Worm (Caenorhabditis elegans) whole organism, L4 larva: ENCODE data around the gene F01F1.11.

Experiments used
- F26F4.8 ChIP-seq: fragments of 200-800 bp; sonication (Bioruptor generic); conservative IDR thresholded peaks from 2 replicates; pipeline ENCODE4 v1.3.6; 2022; ENCODE audit warnings: missing genetic modification characterization, missing compliant biosample characterization
- F44E2.7 ChIP-seq: fragments of 200-800 bp; sonication (Bioruptor generic); IDR thresholded peaks from 2 replicates; pipeline ENCODE4 v2.1.2; 2022; ENCODE audit warnings: missing genetic modification characterization, missing compliant biosample characterization
- Y5F2A.4 ChIP-seq: fragments of 200-800 bp; sonication (Bioruptor generic); optimal IDR thresholded peaks from 2 replicates; lab custom pipeline; 2018; ENCODE audit warnings: mild to moderate bottlenecking, missing genetic modification characterization, missing compliant biosample characterization
- ZK337.2 ChIP-seq: fragments of 200-800 bp; sonication (Bioruptor generic); IDR thresholded peaks from 2 replicates; pipeline ENCODE4 v1.3.6; 2022; ENCODE audit warnings: missing genetic modification reagents, missing genetic modification characterization, missing compliant biosample characterization
- aha-1 ChIP-seq: fragments of 150-350 bp; peaks from one replicate; lab custom pipeline; 2014; ENCODE audit warnings: missing biosample characterization, missing genetic modification characterization
- ctbp-1 ChIP-seq: fragments of 200-800 bp; sonication (Bioruptor generic); IDR thresholded peaks from 2 replicates; pipeline ENCODE4 v1.3.6; 2022; ENCODE audit warnings: missing genetic modification reagents, missing genetic modification characterization, missing compliant biosample characterization
- daf-12 ChIP-seq: fragments of 150-350 bp; optimal IDR thresholded peaks from 2 replicates; lab custom pipeline; 2014; ENCODE audit warnings: missing biosample characterization, missing genetic modification reagents, missing genetic modification characterization
- daf-16 ChIP-seq, 3 experiments: sonication (generic microtip); optimal IDR thresholded peaks; 2 replicates each; lab custom pipeline; 2016 to 2017; ENCODE audit warnings: missing genetic modification characterization in 3 of 3, missing genetic modification reagents in 3 of 3, mild to moderate bottlenecking in 2 of 3, missing compliant biosample characterization in 2 of 3, missing biosample characterization in 1 of 3, moderate library complexity in 1 of 3
- dmd-6 ChIP-seq: fragments of 200-800 bp; sonication (Bioruptor generic); IDR thresholded peaks from 2 replicates; pipeline ENCODE4 v1.3.6; 2022; ENCODE audit warnings: missing genetic modification reagents, missing genetic modification characterization, missing compliant biosample characterization
- dmd-9 ChIP-seq: fragments of 200-800 bp; sonication (Bioruptor generic); IDR thresholded peaks from 2 replicates; pipeline ENCODE4 v1.3.6; 2022; ENCODE audit warnings: missing genetic modification reagents, missing genetic modification characterization, missing compliant biosample characterization
- dve-1 ChIP-seq: sonication (generic microtip); optimal IDR thresholded peaks from 2 replicates; lab custom pipeline; 2017; ENCODE audit warnings: antibody characterized with exemption, mild to moderate bottlenecking, missing genetic modification characterization, missing compliant biosample characterization; ENCODE audit not compliant: insufficient read depth
- fkh-10 ChIP-seq: fragments of 150-350 bp; optimal IDR thresholded peaks from 2 replicates; lab custom pipeline; 2014; ENCODE audit warnings: missing biosample characterization, missing genetic modification reagents, missing genetic modification characterization
- hif-1 ChIP-seq, 2 experiments: sonication (generic microtip); optimal IDR thresholded peaks; 2 replicates each; lab custom pipeline; 2016 to 2017; ENCODE audit warnings: missing compliant biosample characterization in 2 of 2, missing genetic modification characterization in 2 of 2, missing genetic modification reagents in 2 of 2, missing genotype in 2 of 2, mild to moderate bottlenecking in 1 of 2
- hlh-11 ChIP-seq: fragments of 200-800 bp; sonication (Bioruptor generic); optimal IDR thresholded peaks from 2 replicates; lab custom pipeline; 2018; ENCODE audit warnings: mild to moderate bottlenecking, missing genetic modification characterization, missing compliant biosample characterization
- hlh-30 ChIP-seq: sonication (generic microtip); optimal IDR thresholded peaks from 2 replicates; lab custom pipeline; 2017; ENCODE audit warnings: antibody characterized with exemption, mild to moderate bottlenecking, missing genetic modification characterization, missing compliant biosample characterization; ENCODE audit not compliant: insufficient read depth
- hmg-1.1 ChIP-seq: fragments of 200-800 bp; sonication (Bioruptor generic); IDR thresholded peaks from 2 replicates; pipeline ENCODE4 v1.3.6; 2022; ENCODE audit warnings: missing genetic modification reagents, missing genetic modification characterization, missing compliant biosample characterization
- lin-38 ChIP-seq: fragments of 200-800 bp; sonication (Bioruptor generic); IDR thresholded peaks from 2 replicates; pipeline ENCODE4 v1.3.6; 2022; ENCODE audit warnings: missing genetic modification reagents, missing genetic modification characterization, missing compliant biosample characterization
- lin-39 ChIP-seq: fragments of 150-350 bp; optimal IDR thresholded peaks from 2 replicates; lab custom pipeline; 2014; ENCODE audit warnings: missing biosample characterization, missing genetic modification reagents, missing genetic modification characterization
- lsy-2 ChIP-seq, 2 experiments: fragments of 150-350 bp in 1 of 2; sonication (generic microtip) in 1 of 2; optimal IDR thresholded peaks; 2 replicates each; lab custom pipeline; 2014 to 2017; ENCODE audit warnings: missing biosample characterization in 2 of 2, missing genetic modification characterization in 2 of 2
- mdt-29 ChIP-seq: fragments of 200-800 bp; sonication (Bioruptor generic); IDR thresholded peaks from 2 replicates; pipeline ENCODE4 v1.3.6; 2022; ENCODE audit warnings: missing genetic modification reagents, missing genetic modification characterization, missing compliant biosample characterization
- mep-1 ChIP-seq: fragments of 150-350 bp; sonication (generic microtip); optimal IDR thresholded peaks from 3 replicates; lab custom pipeline; 2014; ENCODE audit warnings: missing biosample characterization, missing genetic modification characterization
- mes-2 ChIP-seq: sonication (generic microtip); optimal IDR thresholded peaks from 2 replicates; lab custom pipeline; 2016; ENCODE audit warnings: missing genotype, mild to moderate bottlenecking, missing genetic modification characterization, missing compliant biosample characterization; ENCODE audit not compliant: poor library complexity, severe bottlenecking
- nhr-111 ChIP-seq: fragments of 200-800 bp; sonication (Bioruptor generic); optimal IDR thresholded peaks from 2 replicates; lab custom pipeline; 2018; ENCODE audit warnings: mild to moderate bottlenecking, missing genetic modification characterization, missing compliant biosample characterization
- nhr-28 ChIP-seq: fragments of 150-350 bp; optimal IDR thresholded peaks from 2 replicates; lab custom pipeline; 2014; ENCODE audit warnings: missing biosample characterization, missing genetic modification characterization
- nhr-48 ChIP-seq: sonication (generic microtip); optimal IDR thresholded peaks from 2 replicates; lab custom pipeline; 2016; ENCODE audit warnings: mild to moderate bottlenecking, missing genetic modification characterization, missing compliant biosample characterization
- nhr-6 ChIP-seq: fragments of 150-350 bp; optimal IDR thresholded peaks from 2 replicates; lab custom pipeline; 2014; ENCODE audit warnings: missing biosample characterization, missing genetic modification characterization
- nhr-77 ChIP-seq: fragments of 150-350 bp; optimal IDR thresholded peaks from 2 replicates; lab custom pipeline; 2014; ENCODE audit warnings: missing biosample characterization, missing genetic modification characterization
- php-3 ChIP-seq: fragments of 200-800 bp; sonication (Bioruptor generic); IDR thresholded peaks from 2 replicates; pipeline ENCODE4 v1.3.6; 2022; ENCODE audit warnings: missing genetic modification reagents, missing genetic modification characterization, missing compliant biosample characterization
- pqm-1 ChIP-seq: sonication (generic microtip); optimal IDR thresholded peaks from 2 replicates; lab custom pipeline; 2017; ENCODE audit warnings: missing biosample characterization, missing genetic modification characterization
- saeg-2 ChIP-seq: fragments of 200-800 bp; sonication (Bioruptor generic); IDR thresholded peaks from 2 replicates; pipeline ENCODE4 v1.3.6; 2022; ENCODE audit warnings: missing genetic modification reagents, missing genetic modification characterization, missing compliant biosample characterization
- set-16 ChIP-seq: fragments of 200-800 bp; sonication (Bioruptor generic); IDR thresholded peaks from 2 replicates; pipeline ENCODE4 v1.3.6; 2022; ENCODE audit warnings: missing genetic modification reagents, missing genetic modification characterization, missing compliant biosample characterization
- skn-1 ChIP-seq: fragments of 150-350 bp; optimal IDR thresholded peaks from 2 replicates; lab custom pipeline; 2014; ENCODE audit warnings: missing biosample characterization, missing genetic modification characterization
- snpc-4 ChIP-seq: fragments of 150-350 bp; optimal IDR thresholded peaks from 2 replicates; lab custom pipeline; 2014; ENCODE audit warnings: missing biosample characterization, missing genetic modification characterization
- unc-39 ChIP-seq: sonication (generic microtip); optimal IDR thresholded peaks from 2 replicates; lab custom pipeline; 2017; ENCODE audit warnings: missing biosample characterization, missing genetic modification characterization
- unc-62 ChIP-seq, 3 experiments: fragments of 150-350 bp in 1 of 3; sonication (generic microtip); optimal IDR thresholded peaks in 2 of 3; peaks in 1 of 3; 1 replicate in 1 of 3; 2 replicates in 2 of 3; lab custom pipeline; 2014 to 2017; ENCODE audit warnings: missing biosample characterization in 3 of 3, missing genetic modification characterization in 3 of 3, missing genetic modification reagents in 3 of 3, missing genotype in 1 of 3
- zip-2 ChIP-seq: fragments of 150-350 bp; optimal IDR thresholded peaks from 2 replicates; lab custom pipeline; 2014; ENCODE audit warnings: missing biosample characterization, missing genetic modification characterization

The F01F1.11 gene

ce11 chrIII:5879291-5879968 lies 7.8 kb upstream of the F01F1.11 start, which contains the start of gene hpo-10 (continued):
- TF ChIP-seq aha-1 (tag; lab: Kevin White, UChicago): peak; percentile 96
- no peak for TF ChIP-seq nhr-111 (GFP tag; lab: Kevin White, UChicago)

ce11 chrIII:5878215-5878614 lies 6.5 kb upstream of the F01F1.11 start, which contains the start of the genes mig-21 and F01F1.2:
Gene mig-21, minus strand, starts transcription at chrIII:5878380.
Gene F01F1.2, plus strand, starts transcription at chrIII:5878554.
- TF ChIP-seq unc-39 (tag; lab: Kevin White, UChicago) (no peak), php-3 (GFP tag; lab: Robert Waterston, UW) (no peak), nhr-6 (tag; lab: Kevin White, UChicago) (no peak), Y5F2A.4 (no peak), lsy-2 (tag; optimal IDR thresholded peaks at IDR 0.05; lab: Kevin White, UChicago) (peak in 1 of 2 experiments; percentile 75), lin-38 (GFP tag; lab: Robert Waterston, UW) (peak; percentile 49; the same call in 1 of the 2 replicates), mes-2 (peak; percentile 31), snpc-4 (tag; lab: Kevin White, UChicago) (no peak)

DNA sequence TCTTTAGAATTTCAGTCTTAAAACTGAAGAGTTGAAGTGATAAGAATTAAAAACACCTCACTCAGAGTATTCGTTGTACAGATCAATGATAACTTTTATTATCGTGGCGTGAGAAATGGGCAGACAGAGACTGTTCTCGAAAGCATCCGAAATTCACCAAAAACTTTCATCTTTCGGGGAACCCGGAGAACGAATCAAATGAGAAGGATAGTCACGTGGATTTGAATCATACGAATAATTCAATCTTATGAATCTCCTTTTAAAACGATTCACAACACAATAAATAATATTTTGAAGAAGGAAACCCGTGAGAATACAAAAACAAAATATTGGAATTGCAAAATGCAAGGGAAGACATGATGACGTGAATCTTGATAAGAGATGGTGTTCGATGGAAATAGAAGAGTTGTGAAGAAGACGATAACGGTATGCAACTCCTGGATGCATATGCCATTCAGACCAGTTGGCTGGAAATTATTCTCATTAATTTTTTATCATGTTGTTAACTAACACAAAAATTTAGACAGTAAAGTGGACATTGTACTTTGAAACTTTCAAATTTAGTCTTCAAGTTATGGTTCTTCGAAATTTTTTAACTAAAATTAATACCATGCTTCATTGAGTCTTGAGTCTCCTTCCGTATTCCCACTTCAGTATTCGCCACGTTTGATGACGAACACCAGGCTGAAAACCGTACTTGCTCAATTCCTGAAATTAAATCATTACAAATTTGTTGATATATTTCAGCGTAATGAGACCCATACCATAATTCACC lies 5.4 kb upstream of the F01F1.11 start:
- peak; percentile 65 for TF ChIP-seq hlh-11 (tag; lab: Kevin White, UChicago)
- TF ChIP-seq pqm-1 (tag; lab: Kevin White, UChicago): no peak
- no peak for TF ChIP-seq lin-39 (tag; lab: Kevin White, UChicago)
- no peak for TF ChIP-seq nhr-77 (tag; lab: Kevin White, UChicago)
- TF ChIP-seq F26F4.8 (GFP tag; lab: Robert Waterston, UW): no peak
- no peak for TF ChIP-seq F44E2.7 (GFP tag; lab: Robert Waterston, UW)
- TF ChIP-seq hmg-1.1: 0 out of 2 replicates have a peak, but pooled peaks have one; percentile 12
- TF ChIP-seq daf-16 (GFP tag; optimal IDR thresholded peaks at IDR 0.05; lab: Kevin White, UChicago): no peak
- peak; percentile 61 for TF ChIP-seq daf-16 (tag; optimal IDR thresholded peaks at IDR 0.05; lab: Kevin White, UChicago)
- TF ChIP-seq unc-39 (tag; lab: Kevin White, UChicago): no peak
- no peak for TF ChIP-seq skn-1
- TF ChIP-seq saeg-2 (GFP tag; lab: Robert Waterston, UW): no peak
- TF ChIP-seq nhr-48 (tag; lab: Kevin White, UChicago): no peak
- 0 out of 2 replicates have a peak, but pooled peaks have one; percentile 18 for TF ChIP-seq php-3 (GFP tag; lab: Robert Waterston, UW)
- peak; percentile 83 for TF ChIP-seq hlh-30
- TF ChIP-seq ctbp-1 (GFP tag; lab: Robert Waterston, UW): no peak
- TF ChIP-seq hif-1 (tag; optimal IDR thresholded peaks at IDR 0.05; lab: Kevin White, UChicago): no peak
- TF ChIP-seq daf-12 (tag; lab: Kevin White, UChicago): no peak
- TF ChIP-seq mdt-29 (GFP tag; lab: Robert Waterston, UW): peak; percentile 96
- TF ChIP-seq set-16 (GFP tag; lab: Robert Waterston, UW): no peak
- TF ChIP-seq ZK337.2 (GFP tag; lab: Robert Waterston, UW): no peak
- TF ChIP-seq dmd-6 (GFP tag; lab: Robert Waterston, UW): peak; percentile 57
- TF ChIP-seq lin-38 (GFP tag; lab: Robert Waterston, UW): no peak
- TF ChIP-seq fkh-10 (GFP tag; lab: Kevin White, UChicago): no peak
- TF ChIP-seq zip-2: no peak
- TF ChIP-seq nhr-28 (tag; lab: Kevin White, UChicago): peak; percentile 57
- TF ChIP-seq unc-62 (GFP tag; optimal IDR thresholded peaks at IDR 0.05 in 1 of 2; lab: Kevin White, UChicago): peak in 1 of 2 experiments; percentile 72
- TF ChIP-seq unc-62 (tag; optimal IDR thresholded peaks at IDR 0.05; lab: Kevin White, UChicago): no peak
- no peak for TF ChIP-seq mes-2
- TF ChIP-seq mep-1 (tag; lab: Kevin White, UChicago): peak; percentile 34
- peak; percentile 80 for TF ChIP-seq dve-1 (tag; lab: Kevin White, UChicago)
- TF ChIP-seq dmd-9 (GFP tag; lab: Robert Waterston, UW): no peak
- peak; percentile 78 for TF ChIP-seq aha-1 (tag; lab: Kevin White, UChicago)
